Worm (Caenorhabditis elegans) whole organism, L1 larva: ENCODE data around the gene upp-1.

Experiments used
- C04F5.9 ChIP-seq: sonication (generic microtip); optimal IDR thresholded peaks from 2 replicates; lab custom pipeline; 2016; ENCODE audit warnings: missing genetic modification characterization, missing compliant biosample characterization
- egl-27 ChIP-seq, 2 experiments: fragments of 150-350 bp in 1 of 2; sonication (generic microtip); optimal IDR thresholded peaks; 3 replicates each; lab custom pipeline; 2017 to 2018; ENCODE audit warnings: missing biosample characterization in 2 of 2, missing genetic modification characterization in 2 of 2, missing genetic modification reagents in 2 of 2
- skn-1 ChIP-seq: fragments of 150-350 bp; optimal IDR thresholded peaks from 2 replicates; lab custom pipeline; 2014; ENCODE audit warnings: missing biosample characterization, missing genetic modification characterization
- sox-4 ChIP-seq: sonication (generic microtip); optimal IDR thresholded peaks from 2 replicates; lab custom pipeline; 2016; ENCODE audit warnings: missing genetic modification characterization, missing compliant biosample characterization
- zag-1 ChIP-seq: fragments of 150-350 bp; optimal IDR thresholded peaks from 2 replicates; lab custom pipeline; 2014; ENCODE audit warnings: missing biosample characterization, missing genetic modification characterization
- zip-4 ChIP-seq: fragments of 200-800 bp; sonication (Bioruptor generic); optimal IDR thresholded peaks from 2 replicates; lab custom pipeline; 2018; ENCODE audit warnings: mild to moderate bottlenecking, missing genetic modification characterization, moderate library complexity, missing compliant biosample characterization

DNA sequence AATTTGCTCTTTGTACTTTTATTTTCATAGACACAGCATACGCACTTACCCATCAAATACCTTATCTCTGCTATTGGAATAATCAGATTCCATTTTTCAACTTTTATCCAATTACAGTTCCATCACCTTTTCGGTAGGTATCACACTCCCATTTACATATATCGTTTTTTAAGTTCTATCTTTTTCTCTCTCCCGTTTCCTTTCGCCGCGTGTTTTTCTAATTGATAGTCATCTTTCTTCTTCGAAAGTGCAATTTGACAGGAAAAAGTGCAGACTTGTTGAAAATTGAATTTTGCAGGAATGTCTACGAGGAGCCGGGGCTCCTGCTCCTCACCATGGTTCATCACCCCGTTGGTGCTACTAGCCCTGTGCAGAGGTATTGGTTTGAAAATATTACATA lies 17.8 kb downstream of the upp-1 start, which contains the start of gene fbn-1:
- no peak for TF ChIP-seq skn-1 (tag; lab: Kevin White, UChicago)
- TF ChIP-seq zag-1 (tag; lab: Kevin White, UChicago) = no peak
- no peak for TF ChIP-seq egl-27 (tag; optimal IDR thresholded peaks at IDR 0.05; lab: Kevin White, UChicago)
- TF ChIP-seq C04F5.9 (tag; lab: Kevin White, UChicago) = no peak
- TF ChIP-seq sox-4 (tag; lab: Kevin White, UChicago) = no peak
- TF ChIP-seq zip-4 (GFP tag; lab: Kevin White, UChicago) = no peak
